Fruit fly (Drosophila melanogaster): ENCODE data around the gene MTPAP.

MTPAP gene

dm6 chrX:1388148-1388703 lies 39.1 kb upstream of the MTPAP start:
- TF ChIP-seq CG8119 (GFP tag; IDR thresholded peaks at IDR 0.05) (no peak), Ets96B (tag; optimal IDR thresholded peaks at IDR 0.05) (no peak), CG6276 (GFP tag; optimal IDR thresholded peaks at IDR 0.05) (no peak), CG8632 (GFP tag; optimal IDR thresholded peaks at IDR 0.05) (no peak), spab (GFP tag; optimal IDR thresholded peaks at IDR 0.05) (no peak), CG31627 (GFP tag; optimal IDR thresholded peaks at IDR 0.05) (no peak), Hr38 (GFP tag; optimal IDR thresholded peaks at IDR 0.05) (no peak), CG6808 (GFP tag; optimal IDR thresholded peaks at IDR 0.05) (peak; percentile 37), CG15336 (GFP tag; IDR thresholded peaks at IDR 0.05) (no peak), Eip93F (GFP tag; optimal IDR thresholded peaks at IDR 0.05) (no peak), Gug (GFP tag; IDR thresholded peaks at IDR 0.05) (no peak), fkh (GFP tag; optimal IDR thresholded peaks at IDR 0.05) (peak; percentile 93), CG10669 (GFP tag; optimal IDR thresholded peaks at IDR 0.05) (no peak), cyc (GFP tag; optimal IDR thresholded peaks at IDR 0.05) (no peak), CG11294 (GFP tag; IDR thresholded peaks at IDR 0.05) (no peak), ss (GFP tag; optimal IDR thresholded peaks at IDR 0.05) (peak; percentile 26 to 33), CG3919 (GFP tag; optimal IDR thresholded peaks at IDR 0.05) (no peak), Lpt (GFP tag; optimal IDR thresholded peaks at IDR 0.05) (no peak), vri (GFP tag; optimal IDR thresholded peaks at IDR 0.05) (no peak), Eip78C (GFP tag) (peak; percentile 34), svp (GFP tag) (peak; percentile 11), eg (GFP tag; IDR thresholded peaks at IDR 0.05) (0 out of 3 replicates have a peak, but pooled peaks have one; percentile 4), esn (GFP tag; optimal IDR thresholded peaks at IDR 0.05) (no peak), acj6 (GFP tag; optimal IDR thresholded peaks at IDR 0.05) (no peak), CG34406 (GFP tag; optimal IDR thresholded peaks at IDR 0.05) (no peak), lz (GFP tag; optimal IDR thresholded peaks at IDR 0.05) (no peak), CG6163 (GFP tag; IDR thresholded peaks at IDR 0.05) (0 out of 3 replicates have a peak, but pooled peaks have one; percentile 35), CG6792 (GFP tag; optimal IDR thresholded peaks at IDR 0.05) (no peak), CG7368 (GFP tag; optimal IDR thresholded peaks at IDR 0.05) (no peak), OdsH (GFP tag; optimal IDR thresholded peaks at IDR 0.05) (no peak), Smox (GFP tag; optimal IDR thresholded peaks at IDR 0.05) (no peak), CG11762 (GFP tag; optimal IDR thresholded peaks at IDR 0.05; ENCODE audit: insufficient read depth) (no peak), CG3032 (tag; optimal IDR thresholded peaks at IDR 0.05) (no peak), topi (GFP tag; optimal IDR thresholded peaks at IDR 0.05) (no peak), fd59A (GFP tag; optimal IDR thresholded peaks at IDR 0.05) (no peak), dac (GFP tag; optimal IDR thresholded peaks at IDR 0.05) (no peak), pdm3 (GFP tag; optimal IDR thresholded peaks at IDR 0.05) (no peak), CG32006 (GFP tag; optimal IDR thresholded peaks at IDR 0.05) (no peak), CG9139 (GFP tag; optimal IDR thresholded peaks at IDR 0.05) (no peak), CG1621 (tag; optimal IDR thresholded peaks at IDR 0.05) (no peak), CG10631 (GFP tag; optimal IDR thresholded peaks at IDR 0.05) (no peak)

dm6 chrX:1387149-1387752 lies 38.1 kb upstream of the MTPAP start:
- TF ChIP-seq topi (GFP tag; optimal IDR thresholded peaks at IDR 0.05) (no peak), svp (GFP tag) (peak; percentile 75), Eip93F (GFP tag; optimal IDR thresholded peaks at IDR 0.05) (peak; percentile 60), fd59A (GFP tag; optimal IDR thresholded peaks at IDR 0.05) (no peak), CG3032 (tag; optimal IDR thresholded peaks at IDR 0.05) (no peak), vri (GFP tag; optimal IDR thresholded peaks at IDR 0.05) (peak; percentile 19), OdsH (GFP tag; optimal IDR thresholded peaks at IDR 0.05) (no peak), fkh (GFP tag; optimal IDR thresholded peaks at IDR 0.05) (peak; percentile 90)
